Worm (Caenorhabditis elegans): Measurements from ENCODE around the gene Y97E10AR.2.

The Y97E10AR.2 gene

DNA sequence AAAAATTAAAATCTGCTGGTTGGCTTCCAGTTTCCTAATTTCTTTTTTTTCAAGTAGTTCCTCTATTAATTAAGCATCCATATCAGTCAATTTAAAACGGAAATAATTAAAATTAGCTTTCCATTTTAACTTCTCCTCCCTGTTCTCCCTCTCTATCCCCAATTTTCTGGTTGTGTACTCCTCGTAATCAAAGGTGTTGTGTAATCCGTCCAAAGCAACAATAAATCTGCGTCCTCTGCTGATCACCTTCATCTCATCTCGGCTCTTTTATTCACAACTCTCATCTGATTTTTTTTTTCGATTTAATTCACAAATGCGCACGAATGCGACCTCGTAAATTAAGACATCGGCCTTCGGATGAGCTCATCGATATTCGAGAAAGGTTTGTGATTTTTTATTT is at the start of gene Y97E10AR.2:
Gene Y97E10AR.2, plus strand, starts transcription at position 301 of the 400 bp plus-strand sequence.
- TF ChIP-seq hlh-6 (tag; optimal IDR thresholded peaks at IDR 0.05) (no peak), pax-1 (tag; optimal IDR thresholded peaks at IDR 0.05) (no peak)

DNA sequence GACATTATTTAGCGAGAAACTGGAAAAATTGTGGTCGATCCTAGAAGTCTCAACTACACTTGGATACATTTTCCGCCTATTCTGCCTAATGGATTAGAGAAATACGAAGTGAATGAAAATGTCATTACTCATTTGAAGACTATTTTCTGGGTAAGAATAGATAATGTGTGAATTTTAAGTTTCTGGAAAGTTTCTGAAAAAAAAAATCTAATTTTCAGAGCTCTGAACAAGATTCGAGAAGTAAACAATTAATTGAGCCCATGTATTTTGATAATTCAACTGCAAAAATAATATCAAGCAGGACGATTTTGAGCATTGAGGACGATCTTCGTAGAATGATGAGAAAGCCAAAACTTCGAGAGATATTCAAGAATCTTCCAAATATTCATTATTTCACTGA is 49.7 kb upstream of the Y97E10AR.2 start:
- TF ChIP-seq eyg-1 (tag; optimal IDR thresholded peaks at IDR 0.05) = no peak
- TF ChIP-seq pqm-1 (tag; optimal IDR thresholded peaks at IDR 0.05) = no peak
- TF ChIP-seq nfya-1 (tag; optimal IDR thresholded peaks at IDR 0.05) = no peak
- no peak for TF ChIP-seq hlh-30 (tag; optimal IDR thresholded peaks at IDR 0.05; ENCODE audit: insufficient read depth)
- TF ChIP-seq ceh-30 (tag; optimal IDR thresholded peaks at IDR 0.05) = no peak
- TF ChIP-seq pat-9 (tag; optimal IDR thresholded peaks at IDR 0.05) = no peak
- no peak for TF ChIP-seq hlh-15 (tag; optimal IDR thresholded peaks at IDR 0.05)
- TF ChIP-seq ceh-9 (tag; optimal IDR thresholded peaks at IDR 0.05) = no peak
- TF ChIP-seq Y22D7AL.16 (tag; optimal IDR thresholded peaks at IDR 0.05) = no peak
- TF ChIP-seq ceh-6 (GFP tag; optimal IDR thresholded peaks at IDR 0.05) = no peak
- TF ChIP-seq K09A11.1 (tag; optimal IDR thresholded peaks at IDR 0.05; ENCODE audit: insufficient read depth) = no peak
- TF ChIP-seq K02D7.2 (tag; optimal IDR thresholded peaks at IDR 0.05) = no peak
- TF ChIP-seq tbx-2 (tag; optimal IDR thresholded peaks at IDR 0.05) = no peak
- no peak for TF ChIP-seq unc-86 (tag; optimal IDR thresholded peaks at IDR 0.05)
- TF ChIP-seq dve-1 (tag; optimal IDR thresholded peaks at IDR 0.05) = no peak
- no peak for TF ChIP-seq fkh-6 (tag; optimal IDR thresholded peaks at IDR 0.05)

DNA sequence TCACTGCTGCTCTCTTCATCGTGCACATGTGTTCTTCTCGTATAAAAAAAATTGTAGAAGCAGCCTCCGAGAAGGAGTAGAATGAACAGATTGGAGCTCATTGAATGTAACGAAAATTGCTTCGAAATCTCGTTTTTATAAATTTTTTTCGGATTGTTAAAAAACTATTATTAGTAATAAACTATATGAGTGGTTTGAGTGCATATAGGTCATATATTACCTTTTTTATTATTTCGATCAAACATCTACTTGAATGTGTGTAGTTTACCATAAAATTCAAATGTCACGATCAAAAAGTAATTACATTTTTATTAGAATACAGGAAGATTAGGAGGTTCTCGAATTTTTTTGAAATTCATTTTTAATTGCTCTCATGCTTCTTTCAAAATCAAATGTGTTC is 43.1 kb upstream of the Y97E10AR.2 start, which contains the start of gene clec-216:
Gene clec-216, minus strand, starts transcription at position 101 of the 400 bp plus-strand sequence.
- TF ChIP-seq ceh-2 (tag; optimal IDR thresholded peaks at IDR 0.05) (no peak), hlh-8 (tag; optimal IDR thresholded peaks at IDR 0.05) (no peak)

DNA sequence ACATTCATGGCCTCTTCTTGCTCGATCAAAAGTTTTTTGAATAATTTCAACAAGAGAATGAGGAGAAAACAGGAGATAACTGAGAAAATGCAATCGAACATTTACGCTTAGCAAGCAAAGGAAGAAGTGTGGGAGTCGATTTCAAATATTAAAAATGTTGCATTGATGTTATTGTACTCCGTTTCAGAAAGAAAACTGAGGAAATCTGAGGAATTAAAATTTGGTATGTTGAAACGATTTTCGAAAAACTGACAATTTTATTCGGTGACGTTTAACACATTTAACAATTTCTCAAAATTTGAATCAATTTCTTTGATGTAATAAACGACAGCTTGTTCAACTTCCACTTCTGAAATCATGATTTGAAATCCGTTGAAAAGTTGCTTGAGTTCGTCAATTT is 41.4 kb upstream of the Y97E10AR.2 start, which contains the start of gene F26D11.13:
Gene F26D11.13, minus strand, starts transcription at position 101 of the 400 bp plus-strand sequence.
- TF ChIP-seq ceh-30 (tag; optimal IDR thresholded peaks at IDR 0.05) = no peak
- TF ChIP-seq ztf-16 (tag; optimal IDR thresholded peaks at IDR 0.05) = no peak
- TF ChIP-seq K09A11.1 (tag; optimal IDR thresholded peaks at IDR 0.05; ENCODE audit: insufficient read depth) = no peak
- no peak for TF ChIP-seq nfya-1 (tag; optimal IDR thresholded peaks at IDR 0.05)
- no peak for TF ChIP-seq unc-55 (GFP tag; optimal IDR thresholded peaks at IDR 0.05)
- TF ChIP-seq fax-1 (tag; optimal IDR thresholded peaks at IDR 0.05) = no peak
- TF ChIP-seq eyg-1 (tag; optimal IDR thresholded peaks at IDR 0.05) = no peak
- no peak for TF ChIP-seq sdc-2 (tag; optimal IDR thresholded peaks at IDR 0.05)
- TF ChIP-seq che-1 (tag; optimal IDR thresholded peaks at IDR 0.05) = no peak
- no peak for TF ChIP-seq pat-9 (tag; optimal IDR thresholded peaks at IDR 0.05)
- TF ChIP-seq nhr-11 (tag; optimal IDR thresholded peaks at IDR 0.05) = no peak
- no peak for TF ChIP-seq hlh-30 (tag; optimal IDR thresholded peaks at IDR 0.05; ENCODE audit: insufficient read depth)
- TF ChIP-seq F13H6.1 (tag; optimal IDR thresholded peaks at IDR 0.05) = no peak
- TF ChIP-seq pqm-1 (tag; optimal IDR thresholded peaks at IDR 0.05) = no peak

DNA sequence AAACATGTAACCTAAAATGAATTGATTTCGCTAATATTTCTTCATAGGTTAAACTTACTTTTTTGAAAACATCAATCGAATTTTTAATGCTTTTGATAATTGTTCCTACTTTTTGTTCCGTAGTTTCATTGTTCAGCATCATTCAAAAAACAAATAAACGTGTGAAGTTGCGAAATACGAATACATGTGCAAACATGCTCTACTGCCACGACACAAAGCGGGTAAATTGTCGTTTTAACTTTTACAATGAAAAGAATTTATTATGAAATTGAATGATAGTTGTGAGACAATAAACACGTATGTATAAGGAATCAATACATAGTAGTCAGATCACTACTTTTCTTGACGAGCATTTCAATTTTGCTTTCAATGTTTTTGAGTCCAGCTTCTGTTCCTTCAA is 40.8 kb upstream of the Y97E10AR.2 start, which contains the start of gene F26D11.12:
Gene F26D11.12, minus strand, starts transcription at position 145 of the 400 bp plus-strand sequence.
- TF ChIP-seq syd-9 (tag; optimal IDR thresholded peaks at IDR 0.05) = no peak
- no peak for TF ChIP-seq hlh-15 (tag; optimal IDR thresholded peaks at IDR 0.05)
- TF ChIP-seq pat-9 (tag; optimal IDR thresholded peaks at IDR 0.05) = no peak
- TF ChIP-seq K02D7.2 (tag; optimal IDR thresholded peaks at IDR 0.05) = no peak
- no peak for TF ChIP-seq lin-11 (tag; optimal IDR thresholded peaks at IDR 0.05)
- TF ChIP-seq fkh-6 (tag; optimal IDR thresholded peaks at IDR 0.05) = no peak
- no peak for TF ChIP-seq gmeb-2 (tag; optimal IDR thresholded peaks at IDR 0.05)
- no peak for TF ChIP-seq fkh-10 (GFP tag; optimal IDR thresholded peaks at IDR 0.05)
- TF ChIP-seq unc-3 (GFP tag; conservative IDR thresholded peaks at IDR 0.05) = no peak
- TF ChIP-seq unc-3 (tag; optimal IDR thresholded peaks at IDR 0.05) = no peak
- no peak for TF ChIP-seq pha-2 (tag; optimal IDR thresholded peaks at IDR 0.05)
